Fruit fly (Drosophila melanogaster) whole organism, embryonic: ENCODE data around the gene TFAM.

Experiments
- BtbVII ChIP-seq: fragments of 200-800 bp; sonication (Bioruptor generic); optimal IDR thresholded peaks from 3 replicates; lab custom pipeline; 2017; ENCODE audit warnings: missing biosample characterization, mild to moderate bottlenecking, missing genetic modification characterization
- CG11456 ChIP-seq: fragments of 200-800 bp; sonication (Bioruptor generic); IDR thresholded peaks from 3 replicates; pipeline ENCODE4 v1.3.6; 2022; ENCODE audit warnings: missing biosample characterization, missing genetic modification characterization
- CG11504 ChIP-seq: fragments of 200-800 bp; sonication (Bioruptor generic); optimal IDR thresholded peaks from 3 replicates; lab custom pipeline; 2019; ENCODE audit warnings: missing biosample characterization, mild to moderate bottlenecking, missing genetic modification characterization, moderate library complexity
- CG12299 ChIP-seq: fragments of 200-800 bp; sonication (Bioruptor generic); optimal IDR thresholded peaks from 2 replicates; lab custom pipeline; 2018; ENCODE audit warnings: missing biosample characterization, mild to moderate bottlenecking, missing genetic modification characterization
- CG13123 ChIP-seq: fragments of 200-800 bp; sonication (Bioruptor generic); optimal IDR thresholded peaks from 2 replicates; lab custom pipeline; 2016; ENCODE audit warnings: missing biosample characterization, missing genetic modification characterization
- CG13296 ChIP-seq: fragments of 200-800 bp; sonication (Bioruptor generic); optimal IDR thresholded peaks from 3 replicates; lab custom pipeline; 2018; ENCODE audit warnings: missing biosample characterization, mild to moderate bottlenecking, missing genetic modification characterization
- CG13894 ChIP-seq: fragments of 200-800 bp; sonication (Bioruptor generic); optimal IDR thresholded peaks from 3 replicates; lab custom pipeline; 2018; ENCODE audit warnings: missing biosample characterization, mild to moderate bottlenecking, missing genetic modification characterization, moderate library complexity
- CG14710 ChIP-seq: fragments of 200-800 bp; sonication (Bioruptor generic); optimal IDR thresholded peaks from 3 replicates; lab custom pipeline; 2019; ENCODE audit warnings: missing biosample characterization, mild to moderate bottlenecking, missing genetic modification characterization, moderate library complexity
- CG15514 ChIP-seq: fragments of 200-800 bp; sonication (Bioruptor generic); optimal IDR thresholded peaks from 3 replicates; lab custom pipeline; 2017; ENCODE audit warnings: missing biosample characterization, missing genetic modification characterization, mild to moderate bottlenecking, moderate library complexity, missing genetic modification reagents
- CG16779 ChIP-seq: fragments of 200-800 bp; sonication (Bioruptor generic); IDR thresholded peaks from 2 replicates; pipeline ENCODE4 v1.3.6; 2022; ENCODE audit warnings: missing biosample characterization, missing genetic modification characterization
- CG17612 ChIP-seq: fragments of 200-800 bp; sonication (Bioruptor generic); IDR thresholded peaks from 2 replicates; pipeline ENCODE4 v1.3.6; 2022; ENCODE audit warnings: missing biosample characterization, missing genetic modification characterization
- CG18476 ChIP-seq: fragments of 200-800 bp; sonication (Bioruptor generic); optimal IDR thresholded peaks from 2 replicates; lab custom pipeline; 2016; ENCODE audit warnings: missing biosample characterization, mild to moderate bottlenecking, missing genetic modification characterization
- CG18599 ChIP-seq: fragments of 200-800 bp; sonication (Bioruptor generic); optimal IDR thresholded peaks from 3 replicates; lab custom pipeline; 2017; ENCODE audit warnings: missing biosample characterization, missing genetic modification characterization, mild to moderate bottlenecking, moderate library complexity, missing genetic modification reagents
- CG2202 ChIP-seq: fragments of 200-800 bp; sonication (Bioruptor generic); optimal IDR thresholded peaks from 2 replicates; lab custom pipeline; 2018; ENCODE audit warnings: missing biosample characterization, mild to moderate bottlenecking, missing genetic modification characterization
- CG3281 ChIP-seq: fragments of 200-800 bp; sonication (Bioruptor generic); optimal IDR thresholded peaks from 3 replicates; lab custom pipeline; 2017; ENCODE audit warnings: missing biosample characterization, mild to moderate bottlenecking, missing genetic modification characterization
- CG34224 ChIP-seq: fragments of 200-800 bp; sonication (Bioruptor generic); IDR thresholded peaks from 3 replicates; pipeline ENCODE4 v1.3.6; 2022; ENCODE audit warnings: missing biosample characterization, missing genetic modification characterization; ENCODE audit not compliant: partially characterized antibody
- CG4282 ChIP-seq: fragments of 200-800 bp; sonication (Bioruptor generic); optimal IDR thresholded peaks from 2 replicates; lab custom pipeline; 2016; ENCODE audit warnings: missing biosample characterization, missing genetic modification characterization
- CG6175 ChIP-seq: fragments of 200-800 bp; sonication (Bioruptor generic); IDR thresholded peaks from 3 replicates; pipeline ENCODE4 v1.3.6; 2022; ENCODE audit warnings: missing biosample characterization, missing genetic modification characterization
- CG7987 ChIP-seq: fragments of 200-800 bp; sonication (Bioruptor generic); optimal IDR thresholded peaks from 2 replicates; lab custom pipeline; 2018; ENCODE audit warnings: missing biosample characterization, mild to moderate bottlenecking, missing genetic modification characterization, moderate library complexity
- CG9437 ChIP-seq: fragments of 200-800 bp; sonication (Bioruptor generic); optimal IDR thresholded peaks from 2 replicates; lab custom pipeline; 2018; ENCODE audit warnings: missing biosample characterization, mild to moderate bottlenecking, missing genetic modification characterization
- CG9797 ChIP-seq: fragments of 200-800 bp; sonication (Bioruptor generic); optimal IDR thresholded peaks from 3 replicates; lab custom pipeline; 2018; ENCODE audit warnings: missing biosample characterization, mild to moderate bottlenecking, missing genetic modification characterization
- CkIIα-i1 ChIP-seq: fragments of 200-800 bp; sonication (Bioruptor generic); IDR thresholded peaks from 2 replicates; pipeline ENCODE4 v1.3.6; 2022; ENCODE audit warnings: missing biosample characterization, missing genetic modification characterization
- Dref ChIP-seq: fragments of 200-800 bp; sonication (Bioruptor generic); IDR thresholded peaks from 2 replicates; pipeline ENCODE4 v1.3.6; 2022; ENCODE audit warnings: missing biosample characterization, missing genetic modification characterization
- Elba2 ChIP-seq: fragments of 200-800 bp; sonication (Bioruptor generic); optimal IDR thresholded peaks from 3 replicates; lab custom pipeline; 2016; ENCODE audit warnings: missing biosample characterization, missing genetic modification characterization
- HLHmδ ChIP-seq: fragments of 200-800 bp; sonication (Bioruptor generic); optimal IDR thresholded peaks from 2 replicates; lab custom pipeline; 2018; ENCODE audit warnings: missing biosample characterization, mild to moderate bottlenecking, missing genetic modification characterization, moderate library complexity
- Hmr ChIP-seq: fragments of 200-800 bp; sonication (Bioruptor generic); optimal IDR thresholded peaks from 3 replicates; lab custom pipeline; 2017; ENCODE audit warnings: mild to moderate bottlenecking, missing biosample characterization, missing genetic modification reagents, missing genetic modification characterization
- Kr ChIP-seq: fragments of 200-800 bp; sonication (Bioruptor generic); optimal IDR thresholded peaks from 2 replicates; lab custom pipeline; 2017; ENCODE audit warnings: missing biosample characterization, mild to moderate bottlenecking, missing genetic modification characterization
- MBD-R2 ChIP-seq: fragments of 200-800 bp; sonication (Bioruptor generic); IDR thresholded peaks from 2 replicates; pipeline ENCODE4 v1.3.6; 2022; ENCODE audit warnings: missing biosample characterization, missing genetic modification characterization
- Myb ChIP-seq: fragments of 200-800 bp; sonication (Bioruptor generic); optimal IDR thresholded peaks from 2 replicates; lab custom pipeline; 2016; ENCODE audit warnings: missing biosample characterization, missing genetic modification characterization
- Oaz ChIP-seq: fragments of 200-800 bp; sonication (Bioruptor generic); IDR thresholded peaks from 2 replicates; pipeline ENCODE4 v1.3.6; 2022; ENCODE audit warnings: missing biosample characterization, missing genetic modification characterization
- Optix ChIP-seq: fragments of 200-800 bp; sonication (Bioruptor generic); IDR thresholded peaks from 3 replicates; pipeline ENCODE4 v1.3.6; 2022; ENCODE audit warnings: missing biosample characterization, missing genetic modification characterization
- Ptx1 ChIP-seq: fragments of 200-800 bp; sonication (Bioruptor generic); IDR thresholded peaks from 2 replicates; pipeline ENCODE4 v1.3.6; 2022; ENCODE audit warnings: missing biosample characterization, missing genetic modification characterization
- Sox102F ChIP-seq: fragments of 200-800 bp; sonication (Bioruptor generic); optimal IDR thresholded peaks from 2 replicates; lab custom pipeline; 2018; ENCODE audit warnings: missing biosample characterization, mild to moderate bottlenecking, missing genetic modification characterization, moderate library complexity
- ac ChIP-seq: fragments of 200-800 bp; sonication (Bioruptor generic); optimal IDR thresholded peaks from 3 replicates; lab custom pipeline; 2017; ENCODE audit warnings: missing biosample characterization, mild to moderate bottlenecking, missing genetic modification characterization
- bowl ChIP-seq: fragments of 200-800 bp; sonication (Bioruptor generic); IDR thresholded peaks from 2 replicates; pipeline ENCODE4 v1.3.6; 2022; ENCODE audit warnings: missing biosample characterization, missing genetic modification characterization
- chinmo ChIP-seq: fragments of 200-800 bp; sonication (Bioruptor generic); IDR thresholded peaks from 4 replicates; pipeline ENCODE4 v1.3.6; 2022; ENCODE audit warnings: missing biosample characterization, missing genetic modification characterization; ENCODE audit not compliant: partially characterized antibody
- dpn ChIP-seq, 2 experiments: fragments of 200-800 bp; sonication (Bioruptor generic); optimal IDR thresholded peaks; 3 replicates each; lab custom pipeline; 2016; ENCODE audit warnings: missing biosample characterization in 2 of 2, missing genetic modification characterization in 2 of 2
- her ChIP-seq: fragments of 200-800 bp; sonication (Bioruptor generic); optimal IDR thresholded peaks from 2 replicates; lab custom pipeline; 2016; ENCODE audit warnings: missing biosample characterization, missing genetic modification characterization
- lbe ChIP-seq: fragments of 200-800 bp; sonication (Bioruptor generic); optimal IDR thresholded peaks from 2 replicates; lab custom pipeline; 2016; ENCODE audit warnings: missing biosample characterization, mild to moderate bottlenecking, missing genetic modification characterization
- mirr ChIP-seq: fragments of 200-800 bp; sonication (Bioruptor generic); optimal IDR thresholded peaks from 3 replicates; lab custom pipeline; 2018; ENCODE audit warnings: missing biosample characterization, mild to moderate bottlenecking, missing genetic modification characterization
- odd ChIP-seq: fragments of 200-800 bp; sonication (Bioruptor generic); optimal IDR thresholded peaks from 2 replicates; lab custom pipeline; 2017; ENCODE audit warnings: missing biosample characterization, mild to moderate bottlenecking, missing genetic modification characterization
- onecut ChIP-seq: fragments of 200-800 bp; sonication (Bioruptor generic); IDR thresholded peaks from 2 replicates; pipeline ENCODE4 v1.3.6; 2022; ENCODE audit warnings: missing biosample characterization, missing genetic modification characterization
- psq ChIP-seq: fragments of 200-800 bp; sonication (Bioruptor generic); optimal IDR thresholded peaks from 2 replicates; lab custom pipeline; 2017; ENCODE audit warnings: missing biosample characterization, missing genetic modification characterization
- sens ChIP-seq: fragments of 200-800 bp; sonication (Bioruptor generic); peaks from one replicate; lab custom pipeline; 2016; ENCODE audit warnings: missing biosample characterization, missing genetic modification characterization
- seq ChIP-seq: fragments of 200-800 bp; sonication (Bioruptor generic); IDR thresholded peaks from 2 replicates; pipeline ENCODE4 v1.3.6; 2022; ENCODE audit warnings: missing biosample characterization, missing genetic modification characterization
- sima ChIP-seq: fragments of 200-800 bp; sonication (Bioruptor generic); optimal IDR thresholded peaks from 2 replicates; lab custom pipeline; 2016; ENCODE audit warnings: missing biosample characterization, missing genetic modification characterization
- sisA ChIP-seq: fragments of 200-800 bp; sonication (Bioruptor generic); IDR thresholded peaks from 2 replicates; pipeline ENCODE4 v1.3.6; 2022; ENCODE audit warnings: missing biosample characterization, missing genetic modification characterization
- sna ChIP-seq: fragments of 200-800 bp; sonication (Bioruptor generic); IDR thresholded peaks from 2 replicates; pipeline ENCODE4 v1.3.6; 2022; ENCODE audit warnings: missing biosample characterization, missing genetic modification characterization; ENCODE audit not compliant: partially characterized antibody
- sob ChIP-seq: fragments of 200-800 bp; sonication (Bioruptor generic); IDR thresholded peaks from 2 replicates; pipeline ENCODE4 v1.3.6; 2022; ENCODE audit warnings: missing biosample characterization, missing genetic modification characterization

TFAM gene

dm6 chr3R:20592517-20593462, 16.0 kb upstream of the TFAM start, which contains the start of the genes Pus1 and bon (continued):
- no peak for TF ChIP-seq mirr (GFP tag; lab: Kevin White, UChicago)
- no peak for TF ChIP-seq her (GFP tag; lab: Kevin White, UChicago)
- TF ChIP-seq CG11504: peak; percentile 29
- no peak for TF ChIP-seq CG17612 (GFP tag; lab: Robert Waterston, UW)
- TF ChIP-seq sisA (GFP tag; lab: Robert Waterston, UW): peak; percentile 42; the same call in 1 of the 2 replicates
- TF ChIP-seq MBD-R2 (GFP tag; lab: Robert Waterston, UW): 0 out of 2 replicates have a peak, but pooled peaks have one; percentile 34
- no peak for TF ChIP-seq CG18476 (GFP tag; lab: Kevin White, UChicago)
- TF ChIP-seq CG34224 (GFP tag; lab: Robert Waterston, UW): peak; percentile 20; the same call in 1 of the 3 replicates
- TF ChIP-seq odd (GFP tag; lab: Kevin White, UChicago): no peak
- no peak for TF ChIP-seq CG13894 (tag; lab: Kevin White, UChicago)
- TF ChIP-seq CG15514 (GFP tag; lab: Kevin White, UChicago): peak; percentile 82
- TF ChIP-seq CG13123 (GFP tag; lab: Kevin White, UChicago): no peak
- no peak for TF ChIP-seq CG11456 (GFP tag; lab: Robert Waterston, UW)
- TF ChIP-seq Hmr (GFP tag; lab: Kevin White, UChicago): peak; percentile 15
- TF ChIP-seq chinmo (GFP tag; lab: Robert Waterston, UW): no peak
- no peak for TF ChIP-seq Kr
- no peak for TF ChIP-seq CG3281 (GFP tag; lab: Kevin White, UChicago)
- no peak for TF ChIP-seq psq (GFP tag; lab: Kevin White, UChicago)
- TF ChIP-seq CkIIα-i1 (GFP tag; lab: Robert Waterston, UW): no peak
- TF ChIP-seq ac (GFP tag; lab: Kevin White, UChicago): no peak
- TF ChIP-seq Sox102F: no peak
- TF ChIP-seq Elba2: no peak
- peak; percentile 100 for TF ChIP-seq CG9437 (GFP tag; lab: Kevin White, UChicago)
- TF ChIP-seq CG2202 (tag; lab: Kevin White, UChicago): no peak
- TF ChIP-seq CG16779 (GFP tag; lab: Robert Waterston, UW): no peak
- TF ChIP-seq Optix (GFP tag; lab: Robert Waterston, UW): no peak
- TF ChIP-seq CG6175 (GFP tag; lab: Robert Waterston, UW): no peak
- no peak for TF ChIP-seq Ptx1 (GFP tag; lab: Robert Waterston, UW)
- TF ChIP-seq CG4282 (GFP tag; lab: Kevin White, UChicago): no peak
- no peak for TF ChIP-seq bowl
- TF ChIP-seq seq (GFP tag; lab: Robert Waterston, UW): no peak; the same call in 1 of the 2 replicates
- TF ChIP-seq CG13296: no peak
- TF ChIP-seq Myb (GFP tag; lab: Kevin White, UChicago): peak; percentile 65
- peak; percentile 89 for TF ChIP-seq sens (GFP tag; lab: Kevin White, UChicago)
- no peak for TF ChIP-seq sima (GFP tag; lab: Kevin White, UChicago)
- no peak for TF ChIP-seq lbe (GFP tag; lab: Kevin White, UChicago)
- no peak for TF ChIP-seq sna (GFP tag; lab: Robert Waterston, UW)
- TF ChIP-seq CG14710: peak; percentile 79
- no peak for TF ChIP-seq onecut (GFP tag; lab: Robert Waterston, UW)
- no peak for TF ChIP-seq Oaz (GFP tag; lab: Robert Waterston, UW)
- no peak for TF ChIP-seq CG18599 (GFP tag; lab: Kevin White, UChicago)
- TF ChIP-seq sob (GFP tag; lab: Robert Waterston, UW): peak; percentile 22; the same call in 1 of the 2 replicates
- peak; percentile 32 for TF ChIP-seq CG7987 (GFP tag; lab: Kevin White, UChicago)
- TF ChIP-seq CG9797 (GFP tag; lab: Kevin White, UChicago): peak; percentile 89
- TF ChIP-seq dpn (GFP tag; optimal IDR thresholded peaks at IDR 0.05; lab: Kevin White, UChicago): peak; percentile 5 to 34
- no peak for TF ChIP-seq BtbVII
- TF ChIP-seq HLHmδ: peak; percentile 37
- TF ChIP-seq CG12299 (tag; lab: Kevin White, UChicago): no peak
- TF ChIP-seq Dref (GFP tag; lab: Robert Waterston, UW): no peak
